Fruit fly (Drosophila melanogaster): ENCODE data around the gene CG34437.
A peak's percentile ranks its signal among the peaks of the same experiment; 100 is the strongest.

The CG34437 gene

DNA sequence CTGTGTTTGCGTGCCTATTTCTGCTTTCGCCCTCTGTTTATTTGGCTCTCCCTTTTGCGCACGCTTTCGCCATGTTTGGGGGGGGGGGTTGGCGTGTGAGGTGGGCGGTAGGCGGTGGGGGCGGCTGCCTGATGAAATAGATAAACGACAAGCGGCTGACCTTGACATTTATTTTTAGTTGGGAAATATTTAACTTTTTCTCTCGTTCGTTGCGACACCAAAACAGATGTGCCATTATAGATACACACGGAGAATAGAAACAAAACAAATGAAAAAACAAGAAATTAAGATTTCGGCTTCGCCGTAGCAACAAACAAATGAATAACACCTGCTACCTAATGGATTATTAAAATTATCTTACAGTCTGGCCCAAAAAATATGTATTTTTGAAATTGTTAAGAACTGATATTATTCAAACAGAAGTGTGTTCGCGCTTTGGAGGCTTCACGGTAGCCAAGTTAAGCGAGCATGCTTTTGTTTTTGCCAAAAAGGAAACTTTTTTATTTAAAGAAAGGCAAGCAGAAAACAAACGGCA lies 48.7 kb downstream of the CG34437 start (continued):
- no peak for TF ChIP-seq aop (GFP tag; IDR thresholded peaks at IDR 0.05)
- TF ChIP-seq MESR4 (GFP tag; optimal IDR thresholded peaks at IDR 0.05), result no peak
- peak; percentile 34 for TF ChIP-seq Hr3 (GFP tag; optimal IDR thresholded peaks at IDR 0.05)
- TF ChIP-seq Gsc (GFP tag; IDR thresholded peaks at IDR 0.05), result no peak
- TF ChIP-seq CG14014 (GFP tag; IDR thresholded peaks at IDR 0.05), result peak; percentile 43; the same call in 1 of the 2 replicates
- peak; percentile 66 for TF ChIP-seq CG18619 (GFP tag; optimal IDR thresholded peaks at IDR 0.05)
- TF ChIP-seq CG11696 (GFP tag; IDR thresholded peaks at IDR 0.05), result no peak
- peak; percentile 77 for TF ChIP-seq lilli (GFP tag; optimal IDR thresholded peaks at IDR 0.05)
- no peak for TF ChIP-seq CG11560 (tag; IDR thresholded peaks at IDR 0.05)
- peak; percentile 49 for TF ChIP-seq Dip3 (GFP tag; optimal IDR thresholded peaks at IDR 0.05)
- TF ChIP-seq scrt (GFP tag; optimal IDR thresholded peaks at IDR 0.05), result peak; percentile 56
- TF ChIP-seq org-1 (GFP tag; optimal IDR thresholded peaks at IDR 0.05), result peak; percentile 56
- TF ChIP-seq CG12769 (tag; optimal IDR thresholded peaks at IDR 0.05), result peak; percentile 86
- TF ChIP-seq CG10543 (GFP tag; optimal IDR thresholded peaks at IDR 0.05), result peak; percentile 84
- TF ChIP-seq Taf1 (GFP tag; IDR thresholded peaks at IDR 0.05), result 0 out of 2 replicates have a peak, but pooled peaks have one; percentile 34
- TF ChIP-seq Camta (GFP tag; optimal IDR thresholded peaks at IDR 0.05), result peak; percentile 48
- TF ChIP-seq B-H1 (GFP tag; IDR thresholded peaks at IDR 0.05), result peak; percentile 50; the same call in 2 of the 3 replicates
- no peak for TF ChIP-seq Scr (GFP tag; IDR thresholded peaks at IDR 0.05; ENCODE audit: partially characterized antibody)
- peak; percentile 10 for TF ChIP-seq CG12744 (GFP tag; optimal IDR thresholded peaks at IDR 0.05)
- TF ChIP-seq Rfx (GFP tag; IDR thresholded peaks at IDR 0.05), result peak; percentile 88
- TF ChIP-seq z (GFP tag; IDR thresholded peaks at IDR 0.05), result no peak
- TF ChIP-seq CG5953 (GFP tag; IDR thresholded peaks at IDR 0.05), result no peak
- no peak for TF ChIP-seq nom (GFP tag; optimal IDR thresholded peaks at IDR 0.05)
- peak; percentile 63 for TF ChIP-seq CG10147 (GFP tag; optimal IDR thresholded peaks at IDR 0.05)
- 0 out of 4 replicates have a peak, but pooled peaks have one; percentile 49 for TF ChIP-seq chinmo (GFP tag; IDR thresholded peaks at IDR 0.05; ENCODE audit: partially characterized antibody)
- peak; percentile 93 for TF ChIP-seq psq (GFP tag; optimal IDR thresholded peaks at IDR 0.05)
- TF ChIP-seq Awh (GFP tag; IDR thresholded peaks at IDR 0.05), result peak; percentile 20; the same call in 1 of the 2 replicates
- peak; percentile 56 for TF ChIP-seq ind (GFP tag; optimal IDR thresholded peaks at IDR 0.05)
- peak; percentile 68 for TF ChIP-seq NfI (GFP tag; optimal IDR thresholded peaks at IDR 0.05)
- TF ChIP-seq jing (GFP tag; optimal IDR thresholded peaks at IDR 0.05), result no peak
- no peak for TF ChIP-seq CG8089 (GFP tag; optimal IDR thresholded peaks at IDR 0.05)
- TF ChIP-seq cas (GFP tag; IDR thresholded peaks at IDR 0.05), result no peak
- TF ChIP-seq CG17328 (GFP tag; IDR thresholded peaks at IDR 0.05), result peak; percentile 61
- no peak for TF ChIP-seq CG15601 (tag; optimal IDR thresholded peaks at IDR 0.05)
- TF ChIP-seq CG7745 (tag; optimal IDR thresholded peaks at IDR 0.05), result no peak
- TF ChIP-seq CG10462 (GFP tag; optimal IDR thresholded peaks at IDR 0.05), result no peak
- TF ChIP-seq Blimp-1 (GFP tag; optimal IDR thresholded peaks at IDR 0.05), result peak; percentile 32
- peak; percentile 50 for TF ChIP-seq D19B (GFP tag; optimal IDR thresholded peaks at IDR 0.05)
- peak; percentile 51 for TF ChIP-seq maf-S (GFP tag; optimal IDR thresholded peaks at IDR 0.05)
- peak; percentile 92 for TF ChIP-seq abd-A (tag; optimal IDR thresholded peaks at IDR 0.05)
- TF ChIP-seq CG6272 (GFP tag; IDR thresholded peaks at IDR 0.05), result 0 out of 2 replicates have a peak, but pooled peaks have one; percentile 20
- TF ChIP-seq HmgZ (tag; optimal IDR thresholded peaks at IDR 0.05), result peak; percentile 51
- TF ChIP-seq TFAM (GFP tag; optimal IDR thresholded peaks at IDR 0.05), result no peak
- peak; percentile 58 for TF ChIP-seq CG8924 (tag; optimal IDR thresholded peaks at IDR 0.05)
- peak; percentile 24 for TF ChIP-seq Mad (GFP tag; optimal IDR thresholded peaks at IDR 0.05)
- TF ChIP-seq CG16779 (GFP tag; IDR thresholded peaks at IDR 0.05), result peak; percentile 57
- no peak; the same call in 1 of the 2 replicates for TF ChIP-seq Ravus (GFP tag; IDR thresholded peaks at IDR 0.05)
- peak; percentile 18 for TF ChIP-seq Asciz (GFP tag; optimal IDR thresholded peaks at IDR 0.05)
- TF ChIP-seq p53 (GFP tag; optimal IDR thresholded peaks at IDR 0.05), result no peak
- TF ChIP-seq CG6854 (GFP tag; optimal IDR thresholded peaks at IDR 0.05), result no peak

Measured in whole organism, embryonic.